Worm (Caenorhabditis elegans) whole organism, L1 larva: Measurements from ENCODE around the gene F55A11.7.

Experiments
- C04F5.9 ChIP-seq: sonication (generic microtip); optimal IDR thresholded peaks from 2 replicates; lab custom pipeline; 2016; ENCODE audit warnings: missing genetic modification characterization, missing compliant biosample characterization
- C34B4.2 ChIP-seq: sonication (generic microtip); optimal IDR thresholded peaks from 2 replicates; lab custom pipeline; 2017; ENCODE audit warnings: mild to moderate bottlenecking, missing genetic modification characterization, missing compliant biosample characterization
- alr-1 ChIP-seq: fragments of 200-800 bp; sonication (Bioruptor generic); optimal IDR thresholded peaks from 2 replicates; lab custom pipeline; 2018; ENCODE audit warnings: borderline replicate concordance, mild to moderate bottlenecking, missing genetic modification characterization, missing compliant biosample characterization
- aly-2 ChIP-seq: fragments of 150-350 bp; optimal IDR thresholded peaks from 2 replicates; lab custom pipeline; 2014; ENCODE audit warnings: missing biosample characterization, missing genetic modification characterization
- blmp-1 ChIP-seq: fragments of 150-350 bp; optimal IDR thresholded peaks from 2 replicates; lab custom pipeline; 2014; ENCODE audit warnings: missing biosample characterization, missing genetic modification characterization
- ceh-8 ChIP-seq: fragments of 200-800 bp; sonication (Bioruptor generic); optimal IDR thresholded peaks from 2 replicates; lab custom pipeline; 2018; ENCODE audit warnings: mild to moderate bottlenecking, missing genetic modification characterization, moderate library complexity, missing compliant biosample characterization
- ceh-88 ChIP-seq: fragments of 200-800 bp; sonication (Bioruptor generic); IDR thresholded peaks from 2 replicates; pipeline ENCODE4 v1.3.6; 2022; ENCODE audit warnings: missing genetic modification characterization, missing compliant biosample characterization
- ceh-90 ChIP-seq: sonication (generic microtip); optimal IDR thresholded peaks from 2 replicates; lab custom pipeline; 2016; ENCODE audit warnings: missing genetic modification characterization, missing compliant biosample characterization
- dsc-1 ChIP-seq: sonication (generic microtip); optimal IDR thresholded peaks from 2 replicates; lab custom pipeline; 2016; ENCODE audit warnings: mild to moderate bottlenecking, missing genetic modification characterization, missing compliant biosample characterization
- efl-1 ChIP-seq, 4 experiments: fragments of 150-350 bp; optimal IDR thresholded peaks in 3 of 4; peaks in 1 of 4; 1 replicate in 1 of 4; 2 replicates in 3 of 4; lab custom pipeline; 2014; ENCODE audit warnings: missing biosample characterization in 2 of 4, missing genetic modification characterization in 2 of 4, missing genetic modification reagents in 2 of 4
- efl-3 ChIP-seq: fragments of 200-800 bp; sonication (Bioruptor generic); optimal IDR thresholded peaks from 2 replicates; lab custom pipeline; 2018; ENCODE audit warnings: mild to moderate bottlenecking, missing genetic modification characterization, missing compliant biosample characterization
- egl-13 ChIP-seq: sonication (generic microtip); optimal IDR thresholded peaks from 2 replicates; lab custom pipeline; 2016; ENCODE audit warnings: missing genotype, missing genetic modification reagents, missing genetic modification characterization, missing compliant biosample characterization
- egl-27 ChIP-seq, 2 experiments: fragments of 150-350 bp in 1 of 2; sonication (generic microtip); optimal IDR thresholded peaks; 3 replicates each; lab custom pipeline; 2017 to 2018; ENCODE audit warnings: missing biosample characterization in 2 of 2, missing genetic modification characterization in 2 of 2, missing genetic modification reagents in 2 of 2
- elt-2 ChIP-seq: sonication (generic microtip); optimal IDR thresholded peaks from 2 replicates; lab custom pipeline; 2016; ENCODE audit warnings: missing genetic modification characterization, mild to moderate bottlenecking, inconsistent platforms, missing compliant biosample characterization, missing genetic modification reagents
- fkh-8 ChIP-seq: sonication (generic microtip); optimal IDR thresholded peaks from 2 replicates; lab custom pipeline; 2016; ENCODE audit warnings: mild to moderate bottlenecking, missing genetic modification characterization, missing compliant biosample characterization
- fos-1 ChIP-seq: fragments of 150-350 bp; optimal IDR thresholded peaks from 2 replicates; lab custom pipeline; 2014; ENCODE audit warnings: missing biosample characterization, missing genetic modification characterization
- irx-1 ChIP-seq: sonication (generic microtip); optimal IDR thresholded peaks from 2 replicates; lab custom pipeline; 2016; ENCODE audit warnings: missing genetic modification characterization, missing compliant biosample characterization
- lin-35 ChIP-seq, 2 experiments: fragments of 150-350 bp; optimal IDR thresholded peaks; 2 replicates each; lab custom pipeline; 2014; ENCODE audit warnings: missing biosample characterization in 2 of 2, missing genetic modification characterization in 2 of 2, missing genetic modification reagents in 2 of 2
- lir-3 ChIP-seq: sonication (generic microtip); optimal IDR thresholded peaks from 2 replicates; lab custom pipeline; 2016; ENCODE audit warnings: mild to moderate bottlenecking, missing genetic modification characterization, moderate library complexity, missing compliant biosample characterization; ENCODE audit not compliant: poor library complexity
- lsy-2 ChIP-seq, 2 experiments: fragments of 150-350 bp; optimal IDR thresholded peaks; 2 replicates each; lab custom pipeline; 2014; ENCODE audit warnings: missing biosample characterization in 2 of 2, missing genetic modification characterization in 2 of 2
- mdl-1 ChIP-seq, 2 experiments: fragments of 150-350 bp; optimal IDR thresholded peaks; 2 replicates each; lab custom pipeline; 2014 to 2017; ENCODE audit warnings: missing biosample characterization in 2 of 2, missing genetic modification characterization in 2 of 2, inconsistent platforms in 1 of 2
- nhr-11 ChIP-seq: fragments of 150-350 bp; optimal IDR thresholded peaks from 2 replicates; lab custom pipeline; 2014; ENCODE audit warnings: missing biosample characterization, missing genetic modification characterization
- nhr-12 ChIP-seq: sonication (generic microtip); optimal IDR thresholded peaks from 2 replicates; lab custom pipeline; 2017; ENCODE audit warnings: missing biosample characterization, missing genetic modification characterization
- nhr-19 ChIP-seq: fragments of 200-800 bp; sonication (Bioruptor generic); conservative IDR thresholded peaks from 2 replicates; pipeline ENCODE4 v1.3.6; 2022; ENCODE audit warnings: missing genetic modification characterization, missing compliant biosample characterization
- nhr-20 ChIP-seq: sonication (generic microtip); optimal IDR thresholded peaks from 2 replicates; lab custom pipeline; 2016; ENCODE audit warnings: mild to moderate bottlenecking, missing genetic modification characterization, missing compliant biosample characterization
- nhr-47 ChIP-seq: sonication (generic microtip); optimal IDR thresholded peaks from 2 replicates; lab custom pipeline; 2016; ENCODE audit warnings: mild to moderate bottlenecking, missing genetic modification characterization, moderate library complexity, missing compliant biosample characterization
- nhr-76 ChIP-seq: sonication (generic microtip); optimal IDR thresholded peaks from 2 replicates; lab custom pipeline; 2017; ENCODE audit warnings: missing biosample characterization, missing genetic modification characterization
- nhr-77 ChIP-seq: fragments of 150-350 bp; optimal IDR thresholded peaks from 2 replicates; lab custom pipeline; 2014; ENCODE audit warnings: missing biosample characterization, missing genetic modification characterization
- nhr-85 ChIP-seq: sonication (generic microtip); peaks from one replicate; lab custom pipeline; 2016; ENCODE audit warnings: missing genetic modification characterization, inconsistent platforms, missing compliant biosample characterization
- nhr-90 ChIP-seq: sonication (generic microtip); optimal IDR thresholded peaks from 2 replicates; lab custom pipeline; 2016; ENCODE audit warnings: mild to moderate bottlenecking, missing genetic modification characterization, missing compliant biosample characterization; ENCODE audit not compliant: poor library complexity
- pag-3 ChIP-seq: sonication (generic microtip); optimal IDR thresholded peaks from 2 replicates; lab custom pipeline; 2017; ENCODE audit warnings: missing genetic modification characterization, mild to moderate bottlenecking, missing compliant biosample characterization, antibody characterized with exemption, borderline replicate concordance; ENCODE audit not compliant: insufficient read depth
- pax-3 ChIP-seq: fragments of 200-800 bp; sonication (Bioruptor generic); optimal IDR thresholded peaks from 2 replicates; lab custom pipeline; 2018; ENCODE audit warnings: mild to moderate bottlenecking, missing genetic modification characterization, moderate library complexity, missing compliant biosample characterization
- rnt-1 ChIP-seq: sonication (generic microtip); optimal IDR thresholded peaks from 2 replicates; lab custom pipeline; 2016; ENCODE audit warnings: mild to moderate bottlenecking, missing genetic modification characterization, moderate library complexity, missing compliant biosample characterization
- skn-1 ChIP-seq: fragments of 150-350 bp; optimal IDR thresholded peaks from 2 replicates; lab custom pipeline; 2014; ENCODE audit warnings: missing biosample characterization, missing genetic modification characterization
- snpc-4 ChIP-seq: fragments of 150-350 bp; optimal IDR thresholded peaks from 2 replicates; lab custom pipeline; 2014; ENCODE audit warnings: missing biosample characterization, missing genetic modification characterization
- snu-23 ChIP-seq: sonication (generic microtip); optimal IDR thresholded peaks from 2 replicates; lab custom pipeline; 2016; ENCODE audit warnings: missing genetic modification characterization, missing compliant biosample characterization
- sox-4 ChIP-seq: sonication (generic microtip); optimal IDR thresholded peaks from 2 replicates; lab custom pipeline; 2016; ENCODE audit warnings: missing genetic modification characterization, missing compliant biosample characterization
- sup-37 ChIP-seq: fragments of 200-800 bp; sonication (Bioruptor generic); optimal IDR thresholded peaks from 2 replicates; lab custom pipeline; 2018; ENCODE audit warnings: mild to moderate bottlenecking, missing genetic modification characterization, missing compliant biosample characterization
- swsn-7 ChIP-seq: sonication (generic microtip); optimal IDR thresholded peaks from 2 replicates; lab custom pipeline; 2016; ENCODE audit warnings: missing genetic modification characterization, missing compliant biosample characterization
- unc-130 ChIP-seq: fragments of 150-350 bp; optimal IDR thresholded peaks from 2 replicates; lab custom pipeline; 2017; ENCODE audit warnings: missing biosample characterization, missing genetic modification characterization, inconsistent platforms
- unc-30 ChIP-seq: sonication (generic microtip); optimal IDR thresholded peaks from 2 replicates; lab custom pipeline; 2017; ENCODE audit warnings: missing biosample characterization, missing genetic modification characterization
- zag-1 ChIP-seq: fragments of 150-350 bp; optimal IDR thresholded peaks from 2 replicates; lab custom pipeline; 2014; ENCODE audit warnings: missing biosample characterization, missing genetic modification characterization
- zip-4 ChIP-seq: fragments of 200-800 bp; sonication (Bioruptor generic); optimal IDR thresholded peaks from 2 replicates; lab custom pipeline; 2018; ENCODE audit warnings: mild to moderate bottlenecking, missing genetic modification characterization, moderate library complexity, missing compliant biosample characterization
- ztf-11 ChIP-seq, 2 experiments: sonication (generic microtip); optimal IDR thresholded peaks; 2 replicates each; lab custom pipeline; 2016 to 2017; ENCODE audit warnings: missing genetic modification characterization in 2 of 2, missing biosample characterization in 1 of 2, missing compliant biosample characterization in 1 of 2
- ztf-4 ChIP-seq: fragments of 150-350 bp; optimal IDR thresholded peaks from 2 replicates; lab custom pipeline; 2014; ENCODE audit warnings: missing biosample characterization, missing genetic modification characterization

Gene F55A11.7

ce11 chrV:11764373-11764954 lies 22.8 kb downstream of the F55A11.7 start, which contains the start of the genes F55A11.1 and syx-5 (continued):
- TF ChIP-seq ceh-88 (peak; percentile 88), blmp-1 (tag; lab: Kevin White, UChicago) (peak; percentile 37), nhr-19 (peak; percentile 95), unc-130 (tag; lab: Kevin White, UChicago) (peak; percentile 67), ztf-4 (tag; lab: Kevin White, UChicago) (peak; percentile 89), nhr-47 (tag; lab: Kevin White, UChicago) (peak; percentile 98), pag-3 (tag; lab: Kevin White, UChicago) (no peak), fos-1 (tag; lab: Kevin White, UChicago) (peak; percentile 68), nhr-12 (tag; lab: Kevin White, UChicago) (peak; percentile 14), fkh-8 (tag; lab: Kevin White, UChicago) (peak; percentile 91), ceh-90 (tag; lab: Kevin White, UChicago) (peak; percentile 65), nhr-90 (tag; lab: Kevin White, UChicago) (peak; percentile 96), swsn-7 (tag; lab: Kevin White, UChicago) (peak; percentile 96), unc-30 (tag; lab: Kevin White, UChicago) (peak; percentile 28), nhr-76 (no peak), zag-1 (no peak), lin-35 (GFP tag; optimal IDR thresholded peaks at IDR 0.05; lab: Kevin White, UChicago) (peak; percentile 78 to 79), nhr-77 (tag; lab: Kevin White, UChicago) (peak; percentile 74), nhr-85 (tag; lab: Kevin White, UChicago) (peak; percentile 98), C04F5.9 (tag; lab: Kevin White, UChicago) (peak; percentile 78), irx-1 (tag; lab: Kevin White, UChicago) (peak; percentile 98), C34B4.2 (peak; percentile 70), dsc-1 (tag; lab: Kevin White, UChicago) (peak; percentile 98), skn-1 (tag; lab: Kevin White, UChicago) (peak; percentile 34), lir-3 (tag; lab: Kevin White, UChicago) (peak; percentile 69), sup-37 (GFP tag; lab: Kevin White, UChicago) (peak; percentile 94), elt-2 (tag; lab: Kevin White, UChicago) (peak; percentile 83), ztf-11 (tag; optimal IDR thresholded peaks at IDR 0.05; lab: Kevin White, UChicago) (peak; percentile 15 to 83), efl-1 (optimal IDR thresholded peaks at IDR 0.05; lab: Kevin White, UChicago) (peak; percentile 76 to 86), efl-1 (GFP tag; optimal IDR thresholded peaks at IDR 0.05 in 1 of 2; lab: Kevin White, UChicago) (peak; percentile 79 to 97), aly-2 (tag; lab: Kevin White, UChicago) (peak; percentile 86), alr-1 (tag; lab: Kevin White, UChicago) (no peak), efl-3 (GFP tag; lab: Kevin White, UChicago) (peak; percentile 81)

ce11 chrV:11762863-11763262 lies 24.4 kb downstream of the F55A11.7 start, which contains the start of gene T04F3.4:
Gene T04F3.4, minus strand, starts transcription at chrV:11763049.
- TF ChIP-seq nhr-90 (tag; lab: Kevin White, UChicago): no peak
- no peak for TF ChIP-seq lin-35 (GFP tag; optimal IDR thresholded peaks at IDR 0.05; lab: Kevin White, UChicago)
- TF ChIP-seq dsc-1 (tag; lab: Kevin White, UChicago): no peak
- TF ChIP-seq C34B4.2: no peak
- peak in 1 of 2 experiments; percentile 28 for TF ChIP-seq lsy-2 (tag; optimal IDR thresholded peaks at IDR 0.05; lab: Kevin White, UChicago)
- TF ChIP-seq C04F5.9 (tag; lab: Kevin White, UChicago): no peak
- TF ChIP-seq nhr-20 (tag; lab: Kevin White, UChicago): no peak
- TF ChIP-seq sox-4 (tag; lab: Kevin White, UChicago): no peak

- TF ChIP-seq pax-3 (tag; lab: Kevin White, UChicago): no peak
- TF ChIP-seq rnt-1 (tag; lab: Kevin White, UChicago): no peak
- no peak for TF ChIP-seq egl-13 (tag; lab: Kevin White, UChicago)
- TF ChIP-seq mdl-1 (tag; optimal IDR thresholded peaks at IDR 0.05; lab: Kevin White, UChicago): no peak
- no peak for TF ChIP-seq nhr-11
- no peak for TF ChIP-seq lir-3 (tag; lab: Kevin White, UChicago)
- TF ChIP-seq lsy-2 (tag; optimal IDR thresholded peaks at IDR 0.05; lab: Kevin White, UChicago): no peak
- no peak for TF ChIP-seq ceh-8 (GFP tag; lab: Kevin White, UChicago)
- no peak for TF ChIP-seq ceh-88
- TF ChIP-seq snu-23: no peak
- no peak for TF ChIP-seq nhr-90 (tag; lab: Kevin White, UChicago)
- no peak for TF ChIP-seq egl-27 (tag; optimal IDR thresholded peaks at IDR 0.05; lab: Kevin White, UChicago)
- no peak for TF ChIP-seq nhr-77 (tag; lab: Kevin White, UChicago)
- TF ChIP-seq snpc-4 (tag; lab: Kevin White, UChicago): no peak
- TF ChIP-seq C34B4.2: no peak
- TF ChIP-seq zip-4: no peak
- no peak for TF ChIP-seq fkh-8 (tag; lab: Kevin White, UChicago)
- no peak for TF ChIP-seq sox-4 (tag; lab: Kevin White, UChicago)
Observed at ce11 chrV:11760371-11760770, 26.9 kb downstream of the F55A11.7 start, which contains the start of gene T04F3.5. Gene T04F3.5, plus strand, starts transcription at chrV:11760671.
